Worm (Caenorhabditis elegans): ENCODE results near the gene lron-2.

- TF ChIP-seq lin-15B (tag; optimal IDR thresholded peaks at IDR 0.05), result no peak
- no peak for TF ChIP-seq mdl-1 (tag; optimal IDR thresholded peaks at IDR 0.05)
These were observed 35.5 kb upstream of the lron-2 start, which contains the start of gene tag-153 for ce11 chrV:9322886-9323285.

Data from whole organism, L3 larva.